Fruit fly (Drosophila melanogaster) whole organism, prepupa: ENCODE results near the gene CarT.

Source experiments
- Blimp-1 ChIP-seq: fragments of 200-800 bp; sonication (Bioruptor generic); optimal IDR thresholded peaks from 3 replicates; lab custom pipeline; 2017; ENCODE audit warnings: missing biosample characterization, missing genetic modification characterization, mild to moderate bottlenecking, moderate library complexity, missing genetic modification reagents
- CG10631 ChIP-seq: fragments of 200-800 bp; sonication (Bioruptor generic); optimal IDR thresholded peaks from 2 replicates; lab custom pipeline; 2016; ENCODE audit warnings: missing biosample characterization, missing genetic modification characterization
- CG11902 ChIP-seq: fragments of 200-800 bp; sonication (Bioruptor generic); optimal IDR thresholded peaks from 3 replicates; lab custom pipeline; 2016; ENCODE audit warnings: missing biosample characterization, missing genetic modification characterization
- CG1621 ChIP-seq: fragments of 200-800 bp; sonication (Bioruptor generic); optimal IDR thresholded peaks from 3 replicates; lab custom pipeline; 2018; ENCODE audit warnings: missing biosample characterization, mild to moderate bottlenecking, missing genetic modification characterization
- CG16779 ChIP-seq: fragments of 200-800 bp; sonication (Bioruptor generic); optimal IDR thresholded peaks from 3 replicates; lab custom pipeline; 2017; ENCODE audit warnings: missing biosample characterization, mild to moderate bottlenecking, missing genetic modification characterization
- CG3032 ChIP-seq: fragments of 200-800 bp; optimal IDR thresholded peaks from 2 replicates; lab custom pipeline; 2019; ENCODE audit warnings: missing biosample characterization, mild to moderate bottlenecking, missing genetic modification characterization, moderate library complexity
- CG31627 ChIP-seq: fragments of 200-800 bp; sonication (Bioruptor generic); optimal IDR thresholded peaks from 3 replicates; lab custom pipeline; 2016; ENCODE audit warnings: missing biosample characterization, missing genetic modification characterization
- CG32006 ChIP-seq: fragments of 200-800 bp; sonication (Bioruptor generic); optimal IDR thresholded peaks from 3 replicates; lab custom pipeline; 2017; ENCODE audit warnings: missing biosample characterization, mild to moderate bottlenecking, missing genetic modification characterization
- CG34406 ChIP-seq: fragments of 200-800 bp; sonication (Bioruptor generic); optimal IDR thresholded peaks from 3 replicates; lab custom pipeline; 2016; ENCODE audit warnings: missing biosample characterization, missing genetic modification characterization
- CG3919 ChIP-seq: fragments of 200-800 bp; sonication (Bioruptor generic); optimal IDR thresholded peaks from 3 replicates; lab custom pipeline; 2016; ENCODE audit warnings: missing biosample characterization, missing genetic modification characterization
- CG6792 ChIP-seq: fragments of 200-800 bp; sonication (Bioruptor generic); optimal IDR thresholded peaks from 3 replicates; lab custom pipeline; 2016; ENCODE audit warnings: missing biosample characterization, missing genetic modification characterization
- CG6854 ChIP-seq: fragments of 200-800 bp; sonication (Bioruptor generic); optimal IDR thresholded peaks from 2 replicates; lab custom pipeline; 2017; ENCODE audit warnings: missing biosample characterization, mild to moderate bottlenecking, missing genetic modification characterization
- CG7368 ChIP-seq: fragments of 200-800 bp; sonication (Bioruptor generic); optimal IDR thresholded peaks from 3 replicates; lab custom pipeline; 2016; ENCODE audit warnings: missing biosample characterization, missing genetic modification characterization
- CG8119 ChIP-seq: fragments of 200-800 bp; sonication (Bioruptor generic); IDR thresholded peaks from 3 replicates; pipeline ENCODE4 v1.3.6; 2022; ENCODE audit warnings: missing biosample characterization, missing genetic modification characterization
- CG8319 ChIP-seq: fragments of 200-800 bp; sonication (Bioruptor generic); optimal IDR thresholded peaks from 3 replicates; lab custom pipeline; 2016; ENCODE audit warnings: missing biosample characterization, missing genetic modification characterization
- Eip75B ChIP-seq: fragments of 200-800 bp; sonication (Bioruptor generic); optimal IDR thresholded peaks from 3 replicates; lab custom pipeline; 2016; ENCODE audit warnings: missing biosample characterization, missing genetic modification characterization
- Eip78C ChIP-seq: fragments of 200-800 bp; sonication (Bioruptor generic); peaks from one replicate; lab custom pipeline; 2016; ENCODE audit warnings: missing biosample characterization, missing genetic modification characterization
- Eip93F ChIP-seq: fragments of 200-800 bp; sonication (Bioruptor generic); optimal IDR thresholded peaks from 2 replicates; lab custom pipeline; 2016; ENCODE audit warnings: missing biosample characterization, mild to moderate bottlenecking, missing genetic modification characterization
- Ets21C ChIP-seq: fragments of 200-800 bp; sonication (Bioruptor generic); optimal IDR thresholded peaks from 3 replicates; lab custom pipeline; 2016; ENCODE audit warnings: missing biosample characterization, missing genetic modification characterization
- Ets96B ChIP-seq: fragments of 200-800 bp; optimal IDR thresholded peaks from 2 replicates; lab custom pipeline; 2019; ENCODE audit warnings: missing biosample characterization, mild to moderate bottlenecking, missing genetic modification characterization, moderate library complexity
- Gug ChIP-seq: fragments of 200-800 bp; sonication (Bioruptor generic); IDR thresholded peaks from 2 replicates; pipeline ENCODE4 v1.3.6; 2022; ENCODE audit warnings: missing biosample characterization, missing genetic modification characterization
- Hr38 ChIP-seq: sonication (Bioruptor generic); optimal IDR thresholded peaks from 2 replicates; lab custom pipeline; 2016; ENCODE audit warnings: missing biosample characterization, missing genetic modification characterization
- Hr4 ChIP-seq: fragments of 200-800 bp; sonication (Bioruptor generic); optimal IDR thresholded peaks from 3 replicates; lab custom pipeline; 2016; ENCODE audit warnings: missing biosample characterization, missing genetic modification characterization
- Lpt ChIP-seq: fragments of 200-800 bp; sonication (Bioruptor generic); optimal IDR thresholded peaks from 3 replicates; lab custom pipeline; 2016; ENCODE audit warnings: missing biosample characterization, missing genetic modification characterization
- Met ChIP-seq: fragments of 200-800 bp; sonication (Bioruptor generic); optimal IDR thresholded peaks from 3 replicates; lab custom pipeline; 2016; ENCODE audit warnings: missing biosample characterization, missing genetic modification characterization
- OdsH ChIP-seq: fragments of 200-800 bp; sonication (Bioruptor generic); optimal IDR thresholded peaks from 3 replicates; lab custom pipeline; 2016; ENCODE audit warnings: missing biosample characterization, missing genetic modification characterization
- Sox14 ChIP-seq: fragments of 200-800 bp; sonication (Bioruptor generic); optimal IDR thresholded peaks from 3 replicates; lab custom pipeline; 2016; ENCODE audit warnings: missing biosample characterization, missing genetic modification characterization
- Sox15 ChIP-seq: fragments of 200-800 bp; sonication (Bioruptor generic); optimal IDR thresholded peaks from 3 replicates; lab custom pipeline; 2016; ENCODE audit warnings: missing biosample characterization, missing genetic modification characterization
- achi ChIP-seq: fragments of 200-800 bp; sonication (Bioruptor generic); optimal IDR thresholded peaks from 3 replicates; lab custom pipeline; 2016; ENCODE audit warnings: missing biosample characterization, missing genetic modification characterization
- acj6 ChIP-seq: fragments of 200-800 bp; sonication (Bioruptor generic); optimal IDR thresholded peaks from 3 replicates; lab custom pipeline; 2016; ENCODE audit warnings: missing biosample characterization, missing genetic modification characterization
- cyc ChIP-seq: fragments of 200-800 bp; sonication (Bioruptor generic); optimal IDR thresholded peaks from 3 replicates; lab custom pipeline; 2016; ENCODE audit warnings: missing biosample characterization, missing genetic modification characterization
- dsx ChIP-seq: fragments of 200-800 bp; optimal IDR thresholded peaks from 3 replicates; lab custom pipeline; 2019; ENCODE audit warnings: missing biosample characterization, mild to moderate bottlenecking, missing genetic modification characterization, moderate library complexity; ENCODE audit not compliant: poor library complexity, severe bottlenecking
- eg ChIP-seq: fragments of 200-800 bp; sonication (Bioruptor generic); IDR thresholded peaks from 3 replicates; pipeline ENCODE4 v1.3.6; 2022; ENCODE audit warnings: missing biosample characterization, missing genetic modification characterization
- esn ChIP-seq: fragments of 200-800 bp; sonication (Bioruptor generic); optimal IDR thresholded peaks from 2 replicates; lab custom pipeline; 2016; ENCODE audit warnings: missing biosample characterization, mild to moderate bottlenecking, missing genetic modification characterization, moderate library complexity
- fd59A ChIP-seq: fragments of 200-800 bp; sonication (Bioruptor generic); optimal IDR thresholded peaks from 2 replicates; lab custom pipeline; 2017; ENCODE audit warnings: missing biosample characterization, mild to moderate bottlenecking, missing genetic modification characterization, missing genetic modification reagents
- fkh ChIP-seq: fragments of 200-800 bp; sonication (Bioruptor generic); optimal IDR thresholded peaks from 3 replicates; lab custom pipeline; 2017; ENCODE audit warnings: missing biosample characterization, mild to moderate bottlenecking, missing genetic modification characterization, moderate library complexity
- lz ChIP-seq: fragments of 200-800 bp; sonication (Bioruptor generic); optimal IDR thresholded peaks from 3 replicates; lab custom pipeline; 2016; ENCODE audit warnings: missing biosample characterization, missing genetic modification characterization
- net ChIP-seq: fragments of 200-800 bp; sonication (Bioruptor generic); optimal IDR thresholded peaks from 3 replicates; lab custom pipeline; 2016; ENCODE audit warnings: missing biosample characterization, missing genetic modification characterization
- pdm3 ChIP-seq: fragments of 200-800 bp; sonication (Bioruptor generic); optimal IDR thresholded peaks from 3 replicates; lab custom pipeline; 2016; ENCODE audit warnings: missing biosample characterization, missing genetic modification characterization
- salr ChIP-seq, 2 experiments: fragments of 200-800 bp; sonication (Bioruptor generic); optimal IDR thresholded peaks; 3 replicates each; lab custom pipeline; 2016 to 2018; ENCODE audit warnings: missing biosample characterization in 2 of 2, missing genetic modification characterization in 2 of 2, mild to moderate bottlenecking in 1 of 2
- spab ChIP-seq: fragments of 200-800 bp; sonication (Bioruptor generic); optimal IDR thresholded peaks from 2 replicates; lab custom pipeline; 2017; ENCODE audit warnings: missing biosample characterization, mild to moderate bottlenecking, missing genetic modification characterization, missing genetic modification reagents
- ss ChIP-seq, 2 experiments: fragments of 200-800 bp; sonication (Bioruptor generic); optimal IDR thresholded peaks; 2 replicates in 1 of 2; 3 replicates in 1 of 2; lab custom pipeline; 2017 to 2018; ENCODE audit warnings: mild to moderate bottlenecking in 2 of 2, missing biosample characterization in 2 of 2, missing genetic modification characterization in 2 of 2, moderate library complexity in 1 of 2
- svp ChIP-seq: fragments of 200-800 bp; sonication (Bioruptor generic); peaks from one replicate; lab custom pipeline; 2016; ENCODE audit warnings: missing biosample characterization, missing genetic modification characterization
- topi ChIP-seq: fragments of 200-800 bp; sonication (Bioruptor generic); optimal IDR thresholded peaks from 3 replicates; lab custom pipeline; 2016; ENCODE audit warnings: missing biosample characterization, missing genetic modification characterization
- vri ChIP-seq: fragments of 200-800 bp; sonication (Bioruptor generic); optimal IDR thresholded peaks from 3 replicates; lab custom pipeline; 2016; ENCODE audit warnings: missing biosample characterization, mild to moderate bottlenecking, missing genetic modification characterization

The CarT gene

DNA sequence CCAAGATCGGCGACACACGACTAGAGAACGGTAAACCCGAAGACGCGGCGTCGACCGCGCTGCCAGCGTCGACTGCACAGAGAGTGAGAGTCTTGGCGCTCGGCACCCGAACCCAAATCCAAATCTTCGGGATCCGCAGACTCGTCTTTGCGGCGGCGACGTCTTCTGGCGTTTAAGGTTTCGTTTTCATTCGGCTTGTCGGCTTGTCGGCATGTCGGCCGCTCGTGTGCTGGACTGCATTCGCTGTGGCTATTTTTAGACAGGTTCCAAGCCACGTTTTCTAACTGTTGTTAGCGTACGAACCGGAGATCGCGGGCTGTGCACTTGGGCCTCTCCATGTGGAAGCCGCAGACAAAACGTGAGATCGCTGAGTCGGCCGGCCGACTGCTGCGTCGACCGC lies 14.0 kb downstream of the CarT start (continued):
- TF ChIP-seq spab (GFP tag; lab: Kevin White, UChicago), result peak; percentile 17
- peak in 1 of 2 experiments; percentile 2 for TF ChIP-seq salr (GFP tag; optimal IDR thresholded peaks at IDR 0.05; lab: Kevin White, UChicago)
- peak; percentile 92 for TF ChIP-seq Eip78C (GFP tag; lab: Kevin White, UChicago)
- peak; percentile 6 for TF ChIP-seq cyc (GFP tag; lab: Kevin White, UChicago)
- no peak for TF ChIP-seq Gug
- peak; percentile 49 for TF ChIP-seq CG34406 (GFP tag; lab: Kevin White, UChicago)
- TF ChIP-seq Eip93F (GFP tag; lab: Kevin White, UChicago), result no peak
- peak; percentile 41 for TF ChIP-seq Ets96B (tag; lab: Kevin White, UChicago)
- TF ChIP-seq fkh (GFP tag; lab: Kevin White, UChicago), result no peak
- TF ChIP-seq achi (GFP tag; lab: Kevin White, UChicago), result peak; percentile 48
- TF ChIP-seq CG6854 (GFP tag; lab: Kevin White, UChicago), result peak; percentile 95
- no peak for TF ChIP-seq Sox15 (GFP tag; lab: Kevin White, UChicago)
- no peak for TF ChIP-seq CG10631 (GFP tag; lab: Kevin White, UChicago)
- no peak for TF ChIP-seq fd59A
- peak; percentile 55 for TF ChIP-seq Lpt
- TF ChIP-seq net (GFP tag; lab: Kevin White, UChicago), result peak; percentile 67
- no peak for TF ChIP-seq CG8319 (GFP tag; lab: Kevin White, UChicago)
- TF ChIP-seq dsx, result peak; percentile 55
- TF ChIP-seq topi, result peak; percentile 71
- TF ChIP-seq CG1621 (tag; lab: Kevin White, UChicago), result peak; percentile 83
- peak; percentile 61 for TF ChIP-seq Met (GFP tag; lab: Kevin White, UChicago)
- peak; percentile 23 for TF ChIP-seq pdm3 (GFP tag; lab: Kevin White, UChicago)
- TF ChIP-seq CG8119 (GFP tag; lab: Robert Waterston, UW), result peak; percentile 56; the same call in 2 of the 3 replicates
- peak; percentile 84 for TF ChIP-seq svp (GFP tag; lab: Kevin White, UChicago)
- peak; percentile 38 for TF ChIP-seq CG6792
- TF ChIP-seq CG11902 (GFP tag; lab: Kevin White, UChicago), result no peak
- no peak for TF ChIP-seq Hr38 (GFP tag; lab: Kevin White, UChicago)
- TF ChIP-seq lz (GFP tag; lab: Kevin White, UChicago), result peak; percentile 46
- no peak for TF ChIP-seq CG31627
- peak; percentile 4 for TF ChIP-seq CG3032 (tag; lab: Kevin White, UChicago)
- peak; percentile 79 for TF ChIP-seq Eip75B (GFP tag; lab: Kevin White, UChicago)
- peak; percentile 49 for TF ChIP-seq Sox14 (GFP tag; lab: Kevin White, UChicago)
- TF ChIP-seq esn (GFP tag; lab: Kevin White, UChicago), result no peak
- TF ChIP-seq CG7368, result peak; percentile 24
- TF ChIP-seq, all 60 proteins: peak for 38

DNA sequence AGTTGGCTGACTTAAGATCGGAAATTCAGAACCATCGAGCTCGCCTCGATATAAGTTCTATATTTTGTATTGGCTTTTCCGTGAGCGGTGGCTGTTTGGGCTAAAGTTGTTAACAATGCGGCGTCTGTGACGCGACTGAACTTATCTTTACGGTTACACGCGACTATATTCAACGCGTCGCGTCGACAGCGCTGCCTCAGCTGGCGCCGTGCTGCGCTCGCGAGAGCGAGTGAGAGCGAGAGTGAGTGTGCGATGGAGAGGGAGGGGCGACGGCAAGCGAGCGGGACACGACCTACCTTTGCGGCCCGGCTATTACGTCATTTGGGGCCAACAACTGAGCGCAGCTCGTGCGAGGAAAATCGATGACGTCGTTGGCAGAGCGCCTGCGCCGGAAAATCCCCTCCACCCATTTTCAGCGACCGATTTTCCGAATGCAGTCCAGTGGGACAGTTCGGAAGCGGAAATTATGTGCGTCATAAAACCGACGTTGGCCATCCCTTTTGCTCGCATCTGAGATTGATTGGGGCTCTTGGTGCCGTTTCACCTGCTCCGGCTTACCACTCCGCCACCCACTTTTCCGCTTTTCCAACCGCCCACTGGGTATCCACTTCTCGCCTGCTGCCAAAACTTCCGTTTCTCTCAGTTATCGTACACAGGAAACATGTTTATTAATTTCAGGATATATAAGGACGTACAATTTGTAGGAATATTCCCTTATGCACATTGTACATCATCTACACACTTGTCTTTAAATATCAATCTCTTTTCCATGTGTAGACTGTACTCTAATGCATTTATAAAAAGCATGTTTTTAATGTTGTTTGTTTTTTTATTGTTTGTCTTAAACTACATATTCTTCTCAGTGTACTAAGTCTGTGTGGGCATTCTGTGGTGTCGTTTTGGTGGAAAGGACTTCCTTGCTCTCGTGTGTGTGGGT lies 15.3 kb downstream of the CarT start, which contains the start of gene Hr38:
Gene Hr38 (minus strand): TSS at position 121 of the 937 bp plus-strand sequence.
- TF ChIP-seq Eip93F (GFP tag; lab: Kevin White, UChicago) (no peak), Eip78C (GFP tag; lab: Kevin White, UChicago) (peak; percentile 58), pdm3 (GFP tag; lab: Kevin White, UChicago) (peak; percentile 6), svp (GFP tag; lab: Kevin White, UChicago) (peak; percentile 81), CG1621 (tag; lab: Kevin White, UChicago) (peak; percentile 35), Ets21C (GFP tag; lab: Kevin White, UChicago) (no peak), CG32006 (GFP tag; lab: Kevin White, UChicago) (peak; percentile 42), CG8119 (GFP tag; lab: Robert Waterston, UW) (peak; percentile 17; the same call in 1 of the 3 replicates), eg (GFP tag; lab: Robert Waterston, UW) (peak; percentile 66), Lpt (no peak), Sox14 (GFP tag; lab: Kevin White, UChicago) (no peak), CG3919 (peak; percentile 26), OdsH (GFP tag; lab: Kevin White, UChicago) (no peak), ss (GFP tag; optimal IDR thresholded peaks at IDR 0.05; lab: Kevin White, UChicago) (peak; percentile 8 to 15), Blimp-1 (GFP tag; lab: Kevin White, UChicago) (peak; percentile 72), acj6 (GFP tag; lab: Kevin White, UChicago) (no peak), Ets96B (tag; lab: Kevin White, UChicago) (peak; percentile 3), CG16779 (tag; lab: Kevin White, UChicago) (peak; percentile 17), Hr4 (GFP tag; lab: Kevin White, UChicago) (peak; percentile 62), vri (GFP tag; lab: Kevin White, UChicago) (peak; percentile 59), CG8319 (GFP tag; lab: Kevin White, UChicago) (no peak), fkh (GFP tag; lab: Kevin White, UChicago) (peak; percentile 2)
- TF ChIP-seq, all 60 proteins: peak for 15
